Worm (Caenorhabditis elegans): ENCODE data around the gene btb-10.
"Not testable (repeated sequence)": the region's sequence is repeated elsewhere in the genome, so short reads cannot be mapped to it uniquely, and the experiment has no call there.

btb-10 gene

DNA sequence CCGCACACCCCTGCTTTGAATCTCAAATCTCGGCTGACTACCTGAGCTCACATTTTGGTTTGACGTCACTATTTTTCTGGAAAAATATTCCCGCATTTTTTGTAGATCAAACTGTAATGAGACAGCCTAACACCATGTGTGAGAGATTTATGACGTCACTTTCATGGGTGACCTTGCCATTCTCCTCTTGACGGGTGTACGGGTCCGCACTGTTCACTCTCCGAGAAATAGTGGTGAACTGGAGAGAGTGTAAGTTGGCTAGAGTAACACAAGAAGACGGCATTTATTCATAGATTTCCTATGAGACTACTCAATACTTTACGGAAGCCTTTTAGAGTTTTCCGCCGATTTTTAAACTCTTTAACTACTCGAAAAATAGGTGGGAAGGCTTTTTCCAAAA, 5.9 kb downstream of the btb-10 start, which contains the start of gene K02E7.7:
TSS of gene K02E7.7 (plus strand) at position 301 of the 400 bp plus-strand sequence.
- not testable (repeated sequence) for TF ChIP-seq zip-5, hlh-15, nfya-1 (tag; optimal IDR thresholded peaks at IDR 0.05)

DNA sequence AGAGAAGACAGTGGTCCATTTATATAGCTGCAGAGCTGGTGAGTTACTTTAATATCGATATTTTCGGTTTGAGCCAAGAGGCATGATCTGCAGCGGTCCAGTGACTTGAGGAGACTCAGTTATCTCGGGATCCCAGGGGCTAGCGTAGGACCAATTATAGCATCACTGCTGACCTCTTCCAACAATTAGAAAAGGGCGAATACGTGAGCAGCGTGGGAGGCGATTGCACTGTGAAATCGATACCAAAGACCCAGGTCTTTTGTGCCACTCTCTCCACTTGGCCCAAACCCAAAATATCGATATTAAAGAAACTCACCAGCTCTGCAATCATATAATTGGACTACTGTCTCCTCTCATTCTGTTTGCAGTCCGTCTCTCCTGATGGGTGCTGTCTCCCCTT, 10.8 kb downstream of the btb-10 start, which contains the start of gene fbxb-40:
TSS of gene fbxb-40 (minus strand) at position 101 of the 400 bp plus-strand sequence.
- no peak for TF ChIP-seq tbx-7 (tag; optimal IDR thresholded peaks at IDR 0.05)
- TF ChIP-seq hlh-8 (tag; optimal IDR thresholded peaks at IDR 0.05) = no peak
- TF ChIP-seq F13H6.1 (tag; optimal IDR thresholded peaks at IDR 0.05) = no peak
- no peak for TF ChIP-seq fkh-10 (GFP tag; optimal IDR thresholded peaks at IDR 0.05)
- no peak for TF ChIP-seq hlh-13 (GFP tag; optimal IDR thresholded peaks at IDR 0.05)
- TF ChIP-seq ceh-34 (tag; optimal IDR thresholded peaks at IDR 0.05) = no peak
- no peak for TF ChIP-seq T23F11.4 (GFP tag; optimal IDR thresholded peaks at IDR 0.05)
- no peak for TF ChIP-seq npax-4 (tag; optimal IDR thresholded peaks at IDR 0.05)
- TF ChIP-seq mec-3 (tag; optimal IDR thresholded peaks at IDR 0.05; ENCODE audit: borderline replicate concordance) = no peak
- TF ChIP-seq ttx-3 (tag; optimal IDR thresholded peaks at IDR 0.05) = no peak
- no peak for TF ChIP-seq dve-1 (tag; optimal IDR thresholded peaks at IDR 0.05)
- no peak for TF ChIP-seq elt-4 (tag; optimal IDR thresholded peaks at IDR 0.05)

DNA sequence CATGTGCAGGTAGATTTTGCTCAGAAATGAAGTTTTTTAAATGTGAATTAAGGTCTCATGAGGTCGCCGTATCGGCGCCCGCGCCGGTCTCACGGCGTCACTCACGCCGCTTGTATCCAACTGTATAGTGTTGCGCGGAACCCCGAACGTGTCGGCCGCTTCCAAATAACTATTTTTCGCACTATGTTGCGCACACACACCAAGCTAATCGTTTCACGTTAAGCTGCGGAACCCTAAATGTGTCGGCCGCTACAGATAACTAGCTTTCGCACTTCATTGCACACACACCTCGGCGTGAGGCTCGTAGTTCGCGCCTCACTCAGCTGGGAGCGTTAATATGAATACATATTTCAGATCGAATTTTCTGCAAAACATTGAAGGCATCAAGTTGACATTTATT, 13.7 kb downstream of the btb-10 start:
- no peak for TF ChIP-seq sdc-2 (tag; optimal IDR thresholded peaks at IDR 0.05)
- no peak for TF ChIP-seq madf-2 (tag; optimal IDR thresholded peaks at IDR 0.05)
- no peak for TF ChIP-seq F13H6.1 (tag; optimal IDR thresholded peaks at IDR 0.05)
- TF ChIP-seq lin-11 (tag; optimal IDR thresholded peaks at IDR 0.05) = no peak
- no peak for TF ChIP-seq K02D7.2 (tag; optimal IDR thresholded peaks at IDR 0.05)
- no peak for TF ChIP-seq nhr-232 (tag; optimal IDR thresholded peaks at IDR 0.05)

DNA sequence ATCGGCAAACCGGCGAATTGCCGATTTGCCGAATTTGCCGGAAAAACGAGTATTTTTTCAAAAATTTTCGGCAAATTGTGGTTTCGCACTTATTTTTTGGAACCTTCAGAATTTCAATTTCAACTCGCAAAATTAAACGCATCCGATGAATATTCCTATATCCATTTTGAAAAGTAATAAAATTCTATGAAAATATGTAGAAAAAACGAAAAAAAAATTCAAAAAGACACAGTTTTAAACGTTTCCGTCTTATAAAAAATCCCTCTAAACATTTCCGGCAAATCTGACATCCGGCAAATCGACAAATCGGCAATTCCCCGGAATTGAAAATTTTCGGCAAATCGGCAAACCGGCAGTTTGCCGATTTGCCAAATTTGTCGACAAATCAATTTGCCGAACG, 14.9 kb downstream of the btb-10 start, which contains the start of gene str-148:
TSS of gene str-148 (plus strand) at position 301 of the 400 bp plus-strand sequence.
- no peak for TF ChIP-seq fkh-10 (GFP tag; optimal IDR thresholded peaks at IDR 0.05)
- TF ChIP-seq unc-86 (tag; optimal IDR thresholded peaks at IDR 0.05) = no peak
- no peak for TF ChIP-seq ceh-31 (tag; optimal IDR thresholded peaks at IDR 0.05)
- no peak for TF ChIP-seq pat-9 (tag; optimal IDR thresholded peaks at IDR 0.05)
- TF ChIP-seq sox-4 (tag; optimal IDR thresholded peaks at IDR 0.05) = no peak
- no peak for TF ChIP-seq pros-1 (tag; optimal IDR thresholded peaks at IDR 0.05)
- no peak for TF ChIP-seq rnt-1 (tag; optimal IDR thresholded peaks at IDR 0.05)
- no peak for TF ChIP-seq pha-2 (tag; optimal IDR thresholded peaks at IDR 0.05)
- no peak for TF ChIP-seq ceh-48 (tag; optimal IDR thresholded peaks at IDR 0.05)

DNA sequence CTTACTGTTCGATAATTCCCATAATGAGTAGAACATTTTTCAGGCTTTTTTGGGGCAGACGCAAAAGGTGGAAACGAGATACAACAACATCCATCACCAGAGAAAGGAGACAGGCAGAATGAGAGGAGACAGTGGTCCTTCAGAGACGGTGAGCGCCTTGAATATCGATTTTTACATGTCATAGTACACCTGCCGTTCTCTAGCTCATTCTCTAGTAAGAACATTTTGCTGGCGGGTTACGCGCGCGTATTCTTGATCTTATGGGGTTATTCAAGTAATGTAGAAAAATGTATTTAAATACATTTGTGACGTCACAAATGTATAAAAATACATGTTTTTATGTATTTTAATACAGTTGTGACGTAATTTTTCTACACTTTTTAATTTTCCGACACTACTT, 16.7 kb downstream of the btb-10 start, which contains the start of gene fbxb-45:
TSS of gene fbxb-45 (minus strand) at position 101 of the 400 bp plus-strand sequence.
- peak; percentile 9 for TF ChIP-seq ceh-48 (tag; optimal IDR thresholded peaks at IDR 0.05)

DNA sequence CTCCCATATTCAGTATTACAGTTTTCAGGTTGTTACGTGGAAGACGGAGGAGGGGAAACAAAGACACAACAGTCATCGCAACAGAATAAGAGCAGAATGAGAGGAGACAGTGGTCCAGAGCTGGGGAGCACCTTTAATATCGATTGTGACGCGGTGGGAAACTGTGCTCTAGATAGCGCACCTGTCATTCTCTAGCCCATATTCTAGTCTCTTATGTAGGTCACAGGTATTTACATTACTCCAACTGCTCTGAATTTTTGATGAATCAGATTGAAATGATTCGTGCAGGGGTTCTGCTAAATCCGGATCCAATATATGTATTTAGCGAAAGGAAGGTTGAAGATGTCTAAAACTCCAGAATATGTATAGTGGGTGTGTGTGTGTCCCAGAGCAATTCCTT, 18.4 kb downstream of the btb-10 start, which contains the start of gene fbxb-41:
TSS of gene fbxb-41 (minus strand) at position 101 of the 400 bp plus-strand sequence.
- TF ChIP-seq zip-5 (tag; optimal IDR thresholded peaks at IDR 0.05) = no peak
- no peak for TF ChIP-seq ttx-3 (tag; optimal IDR thresholded peaks at IDR 0.05)
- no peak for TF ChIP-seq ztf-16 (tag; optimal IDR thresholded peaks at IDR 0.05)
- no peak for TF ChIP-seq ceh-30 (tag; optimal IDR thresholded peaks at IDR 0.05)
- no peak for TF ChIP-seq ceh-2 (tag; optimal IDR thresholded peaks at IDR 0.05)
- no peak for TF ChIP-seq lin-11 (tag; optimal IDR thresholded peaks at IDR 0.05)
- TF ChIP-seq eyg-1 (tag; optimal IDR thresholded peaks at IDR 0.05) = no peak
- no peak for TF ChIP-seq K02D7.2 (tag; optimal IDR thresholded peaks at IDR 0.05)
- TF ChIP-seq ets-4 (tag; optimal IDR thresholded peaks at IDR 0.05) = no peak
- no peak for TF ChIP-seq ref-2 (tag; optimal IDR thresholded peaks at IDR 0.05)
- no peak for TF ChIP-seq ceh-6 (GFP tag; optimal IDR thresholded peaks at IDR 0.05)
- TF ChIP-seq pros-1 (tag; optimal IDR thresholded peaks at IDR 0.05) = no peak
- no peak for TF ChIP-seq syd-9 (tag; optimal IDR thresholded peaks at IDR 0.05)
- TF ChIP-seq pha-4 (tag; optimal IDR thresholded peaks at IDR 0.05) = no peak
- no peak for TF ChIP-seq nfya-1 (tag; optimal IDR thresholded peaks at IDR 0.05)
- TF ChIP-seq hlh-6 (tag; optimal IDR thresholded peaks at IDR 0.05) = no peak
- TF ChIP-seq elt-2 (tag; optimal IDR thresholded peaks at IDR 0.05) = no peak
